Fruit fly (Drosophila melanogaster): Measurements from ENCODE around the gene CG7387.

CG7387 gene

DNA sequence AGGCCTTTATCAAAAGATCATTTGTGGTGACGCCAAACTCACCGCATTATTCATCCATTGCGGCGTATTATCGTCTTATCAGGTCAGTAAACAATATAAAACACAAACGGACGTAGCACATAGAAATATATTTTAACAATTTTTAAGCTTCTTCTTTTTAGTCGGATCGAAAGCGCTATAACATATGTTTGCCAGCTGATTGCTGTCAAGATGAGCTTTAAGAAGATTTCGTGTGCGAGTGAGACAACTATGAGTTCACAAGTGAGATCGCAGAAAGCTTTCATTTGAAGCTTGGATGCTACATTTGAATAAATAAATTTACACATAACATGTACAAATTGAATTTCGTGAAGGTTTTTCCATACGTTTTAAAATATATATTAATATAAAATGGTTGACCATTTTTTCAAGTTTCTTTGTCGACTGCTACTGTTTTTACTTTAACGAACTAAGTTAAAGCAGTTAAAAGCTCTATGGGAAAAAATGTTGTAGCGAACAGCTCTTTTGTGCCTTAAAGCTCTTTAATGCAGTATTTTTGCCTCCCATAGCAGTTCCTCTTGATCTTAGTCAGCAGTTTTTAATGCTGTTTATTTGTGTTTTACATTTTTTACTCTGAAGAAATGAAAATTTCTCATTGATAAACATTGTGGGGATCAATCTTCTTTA, 34.1 kb downstream of the CG7387 start, which contains the start of gene CG42445:
Gene CG42445, minus strand, starts transcription at position 186 of the 666 bp plus-strand sequence.
- TF ChIP-seq Myc (optimal IDR thresholded peaks at IDR 0.05) = no peak
- no peak for TF ChIP-seq psq (optimal IDR thresholded peaks at IDR 0.05)
- TF ChIP-seq insv (optimal IDR thresholded peaks at IDR 0.05) = no peak
- no peak for TF ChIP-seq h (optimal IDR thresholded peaks at IDR 0.05)
- TF ChIP-seq ttk (optimal IDR thresholded peaks at IDR 0.05) = no peak
- no peak for TF ChIP-seq Sin3A (optimal IDR thresholded peaks at IDR 0.05)

DNA sequence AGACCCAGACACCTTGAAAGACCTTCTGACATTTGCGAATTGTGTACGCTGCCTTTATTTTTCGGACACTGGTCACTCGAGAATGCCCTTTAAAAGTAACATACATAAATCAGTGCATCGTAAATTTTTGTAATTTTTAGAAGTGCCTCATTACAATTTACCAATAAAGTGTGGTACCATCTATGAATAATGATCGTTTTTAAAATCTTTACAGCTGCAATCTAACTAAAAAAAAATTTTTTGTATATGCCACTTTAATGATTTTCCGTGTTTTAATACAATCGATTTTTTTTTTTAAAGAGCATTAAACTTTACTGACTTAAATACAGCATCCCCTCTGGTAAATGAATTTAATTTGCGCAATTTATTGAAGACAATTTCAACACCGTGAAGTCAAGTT, 35.8 kb downstream of the CG7387 start:
- no peak for TF ChIP-seq insv (optimal IDR thresholded peaks at IDR 0.05)
- TF ChIP-seq Sin3A (optimal IDR thresholded peaks at IDR 0.05) = no peak
- TF ChIP-seq h (optimal IDR thresholded peaks at IDR 0.05) = no peak
- no peak for TF ChIP-seq psq (optimal IDR thresholded peaks at IDR 0.05)
- TF ChIP-seq Myc (optimal IDR thresholded peaks at IDR 0.05) = no peak
- no peak for TF ChIP-seq ttk (optimal IDR thresholded peaks at IDR 0.05)

DNA sequence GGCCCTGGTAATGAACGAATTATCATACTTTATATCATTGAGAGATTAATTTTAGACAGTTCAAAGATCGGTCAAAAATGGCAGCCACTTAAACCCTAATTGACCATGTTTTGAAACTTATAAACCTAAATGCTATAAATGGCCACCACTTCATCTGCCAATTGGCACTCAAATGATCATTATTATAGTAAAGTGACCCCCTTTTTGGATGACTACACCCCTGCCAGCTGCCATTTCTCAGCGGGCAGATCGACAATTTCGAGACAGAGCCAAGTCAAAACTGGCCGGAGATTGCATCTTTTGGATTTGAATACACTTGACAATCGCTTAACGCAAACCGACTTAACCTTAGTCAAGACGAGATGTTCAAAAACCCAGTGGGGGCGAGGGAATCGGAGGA, 36.7 kb downstream of the CG7387 start:
- TF ChIP-seq Myc (optimal IDR thresholded peaks at IDR 0.05) (no peak), Sin3A (optimal IDR thresholded peaks at IDR 0.05) (no peak)

DNA sequence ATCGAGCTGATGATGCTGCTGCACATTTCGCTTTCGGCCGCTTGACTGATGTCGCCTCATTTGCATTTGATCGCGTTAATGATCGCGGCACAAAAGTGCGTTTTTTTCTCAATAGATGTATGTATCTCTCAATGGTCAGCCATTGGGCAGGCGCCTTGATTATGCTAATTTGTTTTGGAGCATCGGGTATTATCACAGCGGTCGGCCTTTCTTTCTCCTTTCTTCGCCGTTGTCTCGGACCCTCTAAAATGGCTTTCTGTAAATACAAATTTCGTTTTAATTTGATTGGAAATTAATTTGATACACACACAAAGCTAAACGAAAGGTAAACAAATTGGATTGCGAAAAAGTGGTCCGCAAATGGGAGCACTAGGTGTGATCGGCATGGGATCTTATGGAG, 37.6 kb downstream of the CG7387 start:
- TF ChIP-seq insv (optimal IDR thresholded peaks at IDR 0.05) (no peak), Myc (optimal IDR thresholded peaks at IDR 0.05) (no peak), Sin3A (optimal IDR thresholded peaks at IDR 0.05) (no peak), h (optimal IDR thresholded peaks at IDR 0.05) (no peak), psq (optimal IDR thresholded peaks at IDR 0.05) (no peak), ttk (optimal IDR thresholded peaks at IDR 0.05) (no peak)

DNA sequence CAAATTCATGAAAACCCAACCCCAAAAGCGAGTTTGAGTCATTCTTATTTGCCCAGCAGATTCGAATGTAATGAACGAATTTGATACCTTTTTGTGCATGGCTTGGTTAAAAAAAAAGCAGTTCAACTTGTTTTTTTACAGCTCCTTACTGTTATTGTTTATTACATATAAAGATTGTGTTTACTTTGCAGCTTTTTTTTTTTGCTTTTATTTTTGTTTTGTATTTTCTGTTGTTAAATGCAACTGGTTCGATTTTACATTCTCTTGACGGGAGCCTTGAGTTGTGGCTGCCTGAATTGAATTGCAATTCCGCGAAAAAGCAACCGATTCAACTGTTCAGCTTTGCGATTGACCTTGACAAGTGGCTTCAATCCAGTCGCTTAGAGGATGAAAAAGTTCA, 38.4 kb downstream of the CG7387 start:
- TF ChIP-seq insv (optimal IDR thresholded peaks at IDR 0.05) = no peak
- no peak for TF ChIP-seq Myc (optimal IDR thresholded peaks at IDR 0.05)
- TF ChIP-seq h (optimal IDR thresholded peaks at IDR 0.05) = no peak

DNA sequence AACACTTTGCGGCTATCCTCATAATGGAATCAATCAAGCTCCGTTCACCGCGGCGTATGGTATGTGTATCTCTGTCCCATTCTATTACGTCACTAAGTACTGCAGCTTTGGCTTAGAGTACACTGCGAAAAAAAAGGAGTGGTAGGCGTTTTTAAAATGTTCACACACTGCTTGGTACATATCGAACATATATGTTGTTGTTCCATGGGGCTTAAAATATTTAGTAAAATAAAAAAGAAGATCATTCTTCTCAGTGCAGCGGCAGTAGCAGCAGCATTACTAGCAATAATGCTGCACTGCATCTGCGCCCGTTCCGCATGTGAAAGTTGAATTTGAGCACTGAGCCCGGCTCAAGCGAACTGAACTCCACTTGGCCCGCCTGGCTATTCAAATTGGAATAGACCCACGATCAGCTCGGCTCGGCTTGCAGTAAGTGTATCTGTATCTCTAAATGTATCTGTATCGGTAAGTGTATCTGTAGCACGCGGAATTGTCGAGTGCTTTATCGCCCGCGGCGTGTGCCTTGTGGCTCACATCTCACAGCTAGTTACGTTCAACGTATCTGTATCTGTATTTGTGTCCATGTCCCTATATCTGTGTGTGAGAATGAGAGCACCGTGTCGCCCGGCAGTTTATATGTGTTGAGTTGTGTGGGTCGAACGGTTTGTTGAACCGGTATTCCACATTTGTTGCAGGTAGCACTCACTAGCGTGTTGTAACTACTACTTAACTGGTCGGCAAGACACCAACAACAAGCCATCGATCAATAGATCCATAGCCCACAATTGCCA, 39.5 kb downstream of the CG7387 start:
- TF ChIP-seq Myc (optimal IDR thresholded peaks at IDR 0.05) (no peak), ttk (optimal IDR thresholded peaks at IDR 0.05) (no peak), Sin3A (optimal IDR thresholded peaks at IDR 0.05) (no peak), h (optimal IDR thresholded peaks at IDR 0.05) (no peak), insv (optimal IDR thresholded peaks at IDR 0.05) (no peak), psq (optimal IDR thresholded peaks at IDR 0.05) (no peak)

DNA sequence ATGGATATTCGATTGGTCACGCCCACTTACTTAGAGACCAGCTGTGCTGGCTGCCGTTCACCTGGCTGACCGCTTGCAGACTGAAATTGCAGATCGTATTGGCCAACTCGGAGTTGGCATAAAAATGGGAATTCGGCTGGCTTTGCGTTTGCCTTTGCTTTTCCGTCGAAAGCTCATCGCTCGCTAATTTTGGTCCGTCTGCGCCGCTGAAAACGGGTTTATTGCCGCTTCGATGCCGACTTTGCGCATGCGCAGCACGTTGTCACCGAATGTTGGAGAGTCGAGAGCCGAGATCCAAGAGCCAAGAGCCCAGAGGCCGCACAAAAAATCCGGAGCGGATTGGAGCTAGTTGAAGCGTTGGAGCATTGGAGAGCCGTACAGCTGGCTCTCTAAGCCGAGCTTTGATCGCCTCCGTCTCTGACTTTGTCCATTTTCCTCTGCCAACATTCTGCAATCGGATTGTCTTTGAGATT, 41.2 kb downstream of the CG7387 start, which contains the start of gene CG13676:
Gene CG13676, minus strand, starts transcription at position 87 of the 473 bp plus-strand sequence.
- no peak for TF ChIP-seq Myc (optimal IDR thresholded peaks at IDR 0.05)
- no peak for TF ChIP-seq Sin3A (optimal IDR thresholded peaks at IDR 0.05)
- no peak for TF ChIP-seq h (optimal IDR thresholded peaks at IDR 0.05)
- TF ChIP-seq insv (optimal IDR thresholded peaks at IDR 0.05) = no peak
- no peak for TF ChIP-seq ttk (optimal IDR thresholded peaks at IDR 0.05)
- no peak for TF ChIP-seq psq (optimal IDR thresholded peaks at IDR 0.05)

DNA sequence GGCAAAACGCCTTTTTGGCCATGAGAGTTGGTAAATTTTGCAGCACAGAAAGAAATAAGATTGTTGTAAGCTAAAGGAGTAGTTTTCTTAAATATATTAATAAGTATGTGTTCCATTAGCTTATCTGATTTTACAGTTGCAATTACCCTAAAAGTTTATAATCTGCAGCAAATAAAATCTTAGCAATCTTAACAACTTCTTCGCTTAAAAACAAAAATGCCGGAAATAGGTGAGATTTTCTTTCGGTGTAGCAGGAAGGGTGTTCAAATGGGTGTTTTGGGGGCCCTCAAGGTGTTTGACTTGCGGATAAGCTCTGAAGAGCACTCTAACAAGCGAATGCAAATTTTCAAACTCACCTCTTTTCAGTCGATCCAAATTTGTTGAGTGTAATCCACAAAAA, 42.1 kb downstream of the CG7387 start:
- TF ChIP-seq psq (optimal IDR thresholded peaks at IDR 0.05) (no peak), Myc (optimal IDR thresholded peaks at IDR 0.05) (no peak), insv (optimal IDR thresholded peaks at IDR 0.05) (no peak), ttk (optimal IDR thresholded peaks at IDR 0.05) (no peak), Sin3A (optimal IDR thresholded peaks at IDR 0.05) (no peak), h (optimal IDR thresholded peaks at IDR 0.05) (no peak)

DNA sequence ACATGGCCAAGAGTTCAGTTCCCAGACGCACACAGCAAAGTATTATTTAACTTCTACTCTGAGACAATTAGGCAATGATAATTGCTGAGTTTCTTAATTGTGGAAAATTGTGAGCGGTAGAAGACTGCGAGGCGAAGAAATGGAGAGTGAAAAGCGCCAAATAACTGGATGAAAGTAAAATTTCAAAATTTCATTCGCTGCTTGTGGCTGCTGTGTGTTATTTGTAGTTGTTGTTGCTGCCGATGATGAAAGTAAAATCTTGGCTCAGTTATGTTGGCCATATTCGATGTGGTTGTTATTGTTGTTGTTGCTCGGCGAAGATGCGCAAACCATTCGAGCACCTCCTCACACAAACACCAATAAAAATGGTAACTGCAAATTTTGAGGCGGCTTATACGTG, 42.6 kb downstream of the CG7387 start:
- TF ChIP-seq Sin3A (optimal IDR thresholded peaks at IDR 0.05) = no peak
- no peak for TF ChIP-seq ttk (optimal IDR thresholded peaks at IDR 0.05)
- TF ChIP-seq Myc (optimal IDR thresholded peaks at IDR 0.05) = no peak
- TF ChIP-seq insv (optimal IDR thresholded peaks at IDR 0.05) = no peak
- no peak for TF ChIP-seq h (optimal IDR thresholded peaks at IDR 0.05)
- TF ChIP-seq psq (optimal IDR thresholded peaks at IDR 0.05) = no peak

All from Kc167 (cell line).